Worm (Caenorhabditis elegans) whole organism, L4 larva: ENCODE results near the gene dhhc-1.

ENCODE experiments used
- D1046.2 ChIP-seq: fragments of 200-800 bp; sonication (Bioruptor generic); IDR thresholded peaks from 2 replicates; pipeline ENCODE4 v1.3.6; 2022; ENCODE audit warnings: missing genetic modification characterization, missing compliant biosample characterization
- F26F4.8 ChIP-seq: fragments of 200-800 bp; sonication (Bioruptor generic); conservative IDR thresholded peaks from 2 replicates; pipeline ENCODE4 v1.3.6; 2022; ENCODE audit warnings: missing genetic modification characterization, missing compliant biosample characterization
- F37D6.2 ChIP-seq: sonication (generic microtip); optimal IDR thresholded peaks from 2 replicates; lab custom pipeline; 2016; ENCODE audit warnings: mild to moderate bottlenecking, missing genetic modification characterization, missing compliant biosample characterization
- F49E8.2 ChIP-seq: sonication (generic microtip); optimal IDR thresholded peaks from 2 replicates; lab custom pipeline; 2016; ENCODE audit warnings: missing compliant biosample characterization, mild to moderate bottlenecking, missing genetic modification characterization, borderline replicate concordance
- R02D3.7 ChIP-seq: fragments of 150-350 bp; sonication (generic microtip); optimal IDR thresholded peaks from 3 replicates; lab custom pipeline; 2014; ENCODE audit warnings: missing biosample characterization, missing genetic modification characterization
- T26A8.4 ChIP-seq: fragments of 200-800 bp; sonication (Bioruptor generic); IDR thresholded peaks from 2 replicates; pipeline ENCODE4 v1.3.6; 2022; ENCODE audit warnings: missing genetic modification characterization, missing compliant biosample characterization
- Y5F2A.4 ChIP-seq: fragments of 200-800 bp; sonication (Bioruptor generic); optimal IDR thresholded peaks from 2 replicates; lab custom pipeline; 2018; ENCODE audit warnings: mild to moderate bottlenecking, missing genetic modification characterization, missing compliant biosample characterization
- Y75B8A.6 ChIP-seq: fragments of 200-800 bp; sonication (Bioruptor generic); IDR thresholded peaks from 2 replicates; pipeline ENCODE4 v1.3.6; 2022; ENCODE audit warnings: missing genetic modification reagents, missing genetic modification characterization, missing compliant biosample characterization
- ama-1 ChIP-seq: fragments of 150-350 bp; optimal IDR thresholded peaks from 2 replicates; lab custom pipeline; 2014; ENCODE audit warnings: inconsistent platforms, mixed read lengths
- arid-1 ChIP-seq: fragments of 200-800 bp; sonication (Bioruptor generic); conservative IDR thresholded peaks from 2 replicates; pipeline ENCODE4 v1.3.6; 2022; ENCODE audit warnings: missing genetic modification reagents, missing genetic modification characterization, missing compliant biosample characterization
- ceh-62 ChIP-seq: sonication (generic microtip); optimal IDR thresholded peaks from 2 replicates; lab custom pipeline; 2017; ENCODE audit warnings: missing biosample characterization, missing genetic modification characterization
- ces-1 ChIP-seq: fragments of 150-350 bp; sonication (generic microtip); optimal IDR thresholded peaks from 4 replicates; lab custom pipeline; 2014; ENCODE audit warnings: missing biosample characterization, missing genetic modification reagents, missing genetic modification characterization
- dmd-8 ChIP-seq: fragments of 200-800 bp; sonication (Bioruptor generic); IDR thresholded peaks from 2 replicates; pipeline ENCODE4 v1.3.6; 2022; ENCODE audit warnings: missing genetic modification characterization, missing compliant biosample characterization
- dmd-9 ChIP-seq: fragments of 200-800 bp; sonication (Bioruptor generic); IDR thresholded peaks from 2 replicates; pipeline ENCODE4 v1.3.6; 2022; ENCODE audit warnings: missing genetic modification reagents, missing genetic modification characterization, missing compliant biosample characterization
- duxl-1 ChIP-seq: sonication (generic microtip); optimal IDR thresholded peaks from 2 replicates; lab custom pipeline; 2016; ENCODE audit warnings: mild to moderate bottlenecking, missing genetic modification characterization, moderate library complexity, missing compliant biosample characterization; ENCODE audit not compliant: poor library complexity
- dve-1 ChIP-seq: sonication (generic microtip); optimal IDR thresholded peaks from 2 replicates; lab custom pipeline; 2017; ENCODE audit warnings: antibody characterized with exemption, mild to moderate bottlenecking, missing genetic modification characterization, missing compliant biosample characterization; ENCODE audit not compliant: insufficient read depth
- fkh-10 ChIP-seq: fragments of 150-350 bp; optimal IDR thresholded peaks from 2 replicates; lab custom pipeline; 2014; ENCODE audit warnings: missing biosample characterization, missing genetic modification reagents, missing genetic modification characterization
- fos-1 ChIP-seq: fragments of 150-350 bp; optimal IDR thresholded peaks from 2 replicates; lab custom pipeline; 2014; ENCODE audit warnings: missing biosample characterization, missing genetic modification characterization
- gei-8 ChIP-seq: fragments of 200-800 bp; sonication (Bioruptor generic); optimal IDR thresholded peaks from 2 replicates; lab custom pipeline; 2018; ENCODE audit warnings: mild to moderate bottlenecking, missing genetic modification characterization, missing compliant biosample characterization
- hlh-11 ChIP-seq: fragments of 200-800 bp; sonication (Bioruptor generic); optimal IDR thresholded peaks from 2 replicates; lab custom pipeline; 2018; ENCODE audit warnings: mild to moderate bottlenecking, missing genetic modification characterization, missing compliant biosample characterization
- hmg-1.1 ChIP-seq: fragments of 200-800 bp; sonication (Bioruptor generic); IDR thresholded peaks from 2 replicates; pipeline ENCODE4 v1.3.6; 2022; ENCODE audit warnings: missing genetic modification reagents, missing genetic modification characterization, missing compliant biosample characterization
- lin-38 ChIP-seq: fragments of 200-800 bp; sonication (Bioruptor generic); IDR thresholded peaks from 2 replicates; pipeline ENCODE4 v1.3.6; 2022; ENCODE audit warnings: missing genetic modification reagents, missing genetic modification characterization, missing compliant biosample characterization
- lir-3 ChIP-seq: sonication (generic microtip); optimal IDR thresholded peaks from 2 replicates; lab custom pipeline; 2016; ENCODE audit warnings: mild to moderate bottlenecking, missing genetic modification characterization, missing compliant biosample characterization
- madf-5 ChIP-seq, 2 experiments: fragments of 200-800 bp; sonication (Bioruptor generic); IDR thresholded peaks; 2 replicates each; pipeline ENCODE4 v1.3.6; 2022; ENCODE audit warnings: missing compliant biosample characterization in 2 of 2, missing genetic modification characterization in 2 of 2
- madf-9 ChIP-seq: fragments of 200-800 bp; sonication (Bioruptor generic); conservative IDR thresholded peaks from 2 replicates; pipeline ENCODE4 v1.3.6; 2022; ENCODE audit warnings: missing genetic modification reagents, missing genetic modification characterization, missing compliant biosample characterization
- nhr-102 ChIP-seq: sonication (generic microtip); optimal IDR thresholded peaks from 2 replicates; lab custom pipeline; 2016; ENCODE audit warnings: mild to moderate bottlenecking, missing genetic modification characterization, moderate library complexity, missing compliant biosample characterization
- nhr-25 ChIP-seq: sonication (generic microtip); optimal IDR thresholded peaks from 2 replicates; lab custom pipeline; 2017; ENCODE audit warnings: missing genetic modification characterization, mild to moderate bottlenecking, missing compliant biosample characterization, antibody characterized with exemption, moderate library complexity, borderline replicate concordance; ENCODE audit not compliant: insufficient read depth
- nhr-28 ChIP-seq: fragments of 150-350 bp; optimal IDR thresholded peaks from 2 replicates; lab custom pipeline; 2014; ENCODE audit warnings: missing biosample characterization, missing genetic modification characterization
- nhr-48 ChIP-seq: sonication (generic microtip); optimal IDR thresholded peaks from 2 replicates; lab custom pipeline; 2016; ENCODE audit warnings: mild to moderate bottlenecking, missing genetic modification characterization, missing compliant biosample characterization
- php-3 ChIP-seq: fragments of 200-800 bp; sonication (Bioruptor generic); IDR thresholded peaks from 2 replicates; pipeline ENCODE4 v1.3.6; 2022; ENCODE audit warnings: missing genetic modification reagents, missing genetic modification characterization, missing compliant biosample characterization
- sdz-12 ChIP-seq: fragments of 200-800 bp; sonication (Bioruptor generic); optimal IDR thresholded peaks from 2 replicates; lab custom pipeline; 2018; ENCODE audit warnings: mild to moderate bottlenecking, missing genetic modification characterization, missing compliant biosample characterization
- tag-97 ChIP-seq: fragments of 200-800 bp; sonication (Bioruptor generic); IDR thresholded peaks from 2 replicates; pipeline ENCODE4 v1.3.6; 2022; ENCODE audit warnings: missing genetic modification characterization, missing compliant biosample characterization
- tra-1 ChIP-seq: fragments of 200-800 bp; sonication (Bioruptor generic); IDR thresholded peaks from 2 replicates; pipeline ENCODE4 v1.3.6; 2022; ENCODE audit warnings: missing genetic modification reagents, missing genetic modification characterization, missing compliant biosample characterization
- unc-39 ChIP-seq: sonication (generic microtip); optimal IDR thresholded peaks from 2 replicates; lab custom pipeline; 2017; ENCODE audit warnings: missing biosample characterization, missing genetic modification characterization
- unc-62 ChIP-seq, 3 experiments: fragments of 150-350 bp in 1 of 3; sonication (generic microtip); optimal IDR thresholded peaks in 2 of 3; peaks in 1 of 3; 1 replicate in 1 of 3; 2 replicates in 2 of 3; lab custom pipeline; 2014 to 2017; ENCODE audit warnings: missing biosample characterization in 3 of 3, missing genetic modification characterization in 3 of 3, missing genetic modification reagents in 3 of 3, missing genotype in 1 of 3
- zfp-3 ChIP-seq: fragments of 200-800 bp; sonication (Bioruptor generic); conservative IDR thresholded peaks from 2 replicates; pipeline ENCODE4 v1.3.6; 2022; ENCODE audit warnings: missing genetic modification reagents, missing genetic modification characterization, missing compliant biosample characterization
- zip-11 ChIP-seq: fragments of 200-800 bp; sonication (Bioruptor generic); IDR thresholded peaks from 2 replicates; pipeline ENCODE4 v1.3.6; 2022; ENCODE audit warnings: missing genetic modification characterization, missing compliant biosample characterization

dhhc-1 gene

ce11 chrX:15077597-15078261 is 22.5 kb downstream of the dhhc-1 start, which contains the start of the genes H40L08.8, H40L08.2 and H40L08.7 (continued):
- no peak for TF ChIP-seq zip-11
- peak in 1 of 2 experiments; percentile 72 for TF ChIP-seq unc-62 (GFP tag; optimal IDR thresholded peaks at IDR 0.05 in 1 of 2; lab: Kevin White, UChicago)
- no peak for TF ChIP-seq unc-62 (tag; optimal IDR thresholded peaks at IDR 0.05; lab: Kevin White, UChicago)
- TF ChIP-seq F26F4.8 (GFP tag; lab: Robert Waterston, UW): no peak
- no peak for TF ChIP-seq tag-97
- no peak for TF ChIP-seq dmd-9
- TF ChIP-seq ceh-62 (tag; lab: Kevin White, UChicago): no peak
- TF ChIP-seq F49E8.2 (tag; lab: Kevin White, UChicago): no peak
- TF ChIP-seq duxl-1 (tag; lab: Kevin White, UChicago): no peak
- no peak for TF ChIP-seq madf-5 (GFP tag; IDR thresholded peaks at IDR 0.05; lab: Robert Waterston, UW)
- no peak for TF ChIP-seq lir-3 (tag; lab: Kevin White, UChicago)
- TF ChIP-seq hmg-1.1 (GFP tag; lab: Robert Waterston, UW): no peak
- TF ChIP-seq nhr-48 (tag; lab: Kevin White, UChicago): peak; percentile 63
- TF ChIP-seq zfp-3 (GFP tag; lab: Robert Waterston, UW): no peak
- peak; percentile 56 for TF ChIP-seq nhr-25 (tag; lab: Kevin White, UChicago)
- TF ChIP-seq R02D3.7 (tag; lab: Kevin White, UChicago): no peak
- TF ChIP-seq ces-1: no peak
- TF ChIP-seq gei-8 (GFP tag; lab: Kevin White, UChicago): no peak
- no peak for TF ChIP-seq arid-1 (GFP tag; lab: Robert Waterston, UW)

ce11 chrX:15076909-15077308 is 23.3 kb downstream of the dhhc-1 start:
- TF ChIP-seq ama-1 (peak; percentile 72), nhr-102 (peak; percentile 22), dve-1 (tag; lab: Kevin White, UChicago) (no peak), unc-39 (tag; lab: Kevin White, UChicago) (no peak), Y5F2A.4 (GFP tag; lab: Kevin White, UChicago) (no peak), unc-62 (GFP tag; optimal IDR thresholded peaks at IDR 0.05 in 1 of 2; lab: Kevin White, UChicago) (peak in 1 of 2 experiments; percentile 36), unc-62 (tag; optimal IDR thresholded peaks at IDR 0.05; lab: Kevin White, UChicago) (no peak), dmd-8 (GFP tag; lab: Robert Waterston, UW) (0 out of 2 replicates have a peak, but pooled peaks have one; percentile 14), fos-1 (tag; lab: Kevin White, UChicago) (no peak)

- TF ChIP-seq fkh-10 (no peak), D1046.2 (no peak), nhr-102 (peak; percentile 30), F37D6.2 (tag; lab: Kevin White, UChicago) (no peak), unc-62 (GFP tag; optimal IDR thresholded peaks at IDR 0.05 in 1 of 2; lab: Kevin White, UChicago) (peak in 1 of 2 experiments; percentile 97), unc-62 (tag; optimal IDR thresholded peaks at IDR 0.05; lab: Kevin White, UChicago) (no peak), nhr-25 (tag; lab: Kevin White, UChicago) (peak; percentile 56), ama-1 (peak; percentile 98), hlh-11 (no peak), php-3 (GFP tag; lab: Robert Waterston, UW) (peak; percentile 46; the same call in 1 of the 2 replicates), madf-9 (GFP tag; lab: Robert Waterston, UW) (no peak), Y75B8A.6 (0 out of 2 replicates have a peak, but pooled peaks have one; percentile 4), arid-1 (GFP tag; lab: Robert Waterston, UW) (no peak), lin-38 (GFP tag; lab: Robert Waterston, UW) (0 out of 2 replicates have a peak, but pooled peaks have one; percentile 5), nhr-28 (tag; lab: Kevin White, UChicago) (peak; percentile 9), sdz-12 (GFP tag; lab: Kevin White, UChicago) (peak; percentile 57), madf-5 (GFP tag; IDR thresholded peaks at IDR 0.05; lab: Robert Waterston, UW) (no peak), T26A8.4 (peak; percentile 72), tra-1 (GFP tag; lab: Robert Waterston, UW) (no peak)
Observed at ce11 chrX:15076042-15076565, 24.1 kb downstream of the dhhc-1 start, which contains the start of the genes H40L08.3 and H40L08.9. Gene H40L08.3, minus strand, starts transcription at chrX:15076092. Gene H40L08.9, minus strand, starts transcription at chrX:15076480.
